Fruit fly (Drosophila melanogaster) whole organism, prepupa: ENCODE results near the gene phu.

Experiments used
- CG10669 ChIP-seq: fragments of 200-800 bp; sonication (Bioruptor generic); optimal IDR thresholded peaks from 3 replicates; lab custom pipeline; 2018; ENCODE audit warnings: missing biosample characterization, mild to moderate bottlenecking, missing genetic modification characterization, moderate library complexity
- CG11294 ChIP-seq: fragments of 200-800 bp; sonication (Bioruptor generic); IDR thresholded peaks from 2 replicates; pipeline ENCODE4 v1.3.6; 2022; ENCODE audit warnings: missing biosample characterization, missing genetic modification characterization
- CG15336 ChIP-seq: fragments of 200-800 bp; sonication (Bioruptor generic); IDR thresholded peaks from 2 replicates; pipeline ENCODE4 v1.3.6; 2022; ENCODE audit warnings: missing biosample characterization, missing genetic modification characterization
- CG1621 ChIP-seq: fragments of 200-800 bp; sonication (Bioruptor generic); optimal IDR thresholded peaks from 3 replicates; lab custom pipeline; 2018; ENCODE audit warnings: missing biosample characterization, mild to moderate bottlenecking, missing genetic modification characterization
- CG16779 ChIP-seq: fragments of 200-800 bp; sonication (Bioruptor generic); optimal IDR thresholded peaks from 3 replicates; lab custom pipeline; 2017; ENCODE audit warnings: missing biosample characterization, mild to moderate bottlenecking, missing genetic modification characterization
- CG31627 ChIP-seq: fragments of 200-800 bp; sonication (Bioruptor generic); optimal IDR thresholded peaks from 3 replicates; lab custom pipeline; 2016; ENCODE audit warnings: missing biosample characterization, missing genetic modification characterization
- CG32006 ChIP-seq: fragments of 200-800 bp; sonication (Bioruptor generic); optimal IDR thresholded peaks from 3 replicates; lab custom pipeline; 2017; ENCODE audit warnings: missing biosample characterization, mild to moderate bottlenecking, missing genetic modification characterization
- CG3919 ChIP-seq: fragments of 200-800 bp; sonication (Bioruptor generic); optimal IDR thresholded peaks from 3 replicates; lab custom pipeline; 2016; ENCODE audit warnings: missing biosample characterization, missing genetic modification characterization
- CG4318 ChIP-seq: fragments of 200-800 bp; sonication (Bioruptor generic); optimal IDR thresholded peaks from 3 replicates; lab custom pipeline; 2017; ENCODE audit warnings: missing biosample characterization, mild to moderate bottlenecking, missing genetic modification characterization
- CG6163 ChIP-seq: fragments of 200-800 bp; sonication (Bioruptor generic); IDR thresholded peaks from 3 replicates; pipeline ENCODE4 v1.3.6; 2022; ENCODE audit warnings: missing biosample characterization, missing genetic modification characterization
- CG6276 ChIP-seq: fragments of 200-800 bp; sonication (Bioruptor generic); optimal IDR thresholded peaks from 2 replicates; lab custom pipeline; 2017; ENCODE audit warnings: missing biosample characterization, mild to moderate bottlenecking, missing genetic modification characterization
- CG6792 ChIP-seq: fragments of 200-800 bp; sonication (Bioruptor generic); optimal IDR thresholded peaks from 3 replicates; lab custom pipeline; 2016; ENCODE audit warnings: missing biosample characterization, missing genetic modification characterization
- CG6808 ChIP-seq: fragments of 200-800 bp; sonication (Bioruptor generic); optimal IDR thresholded peaks from 3 replicates; lab custom pipeline; 2017; ENCODE audit warnings: missing biosample characterization, missing genetic modification characterization, mild to moderate bottlenecking, moderate library complexity, missing genetic modification reagents
- CG6854 ChIP-seq: fragments of 200-800 bp; sonication (Bioruptor generic); optimal IDR thresholded peaks from 2 replicates; lab custom pipeline; 2017; ENCODE audit warnings: missing biosample characterization, mild to moderate bottlenecking, missing genetic modification characterization
- CG7368 ChIP-seq: fragments of 200-800 bp; sonication (Bioruptor generic); optimal IDR thresholded peaks from 3 replicates; lab custom pipeline; 2016; ENCODE audit warnings: missing biosample characterization, missing genetic modification characterization
- CG8119 ChIP-seq: fragments of 200-800 bp; sonication (Bioruptor generic); IDR thresholded peaks from 3 replicates; pipeline ENCODE4 v1.3.6; 2022; ENCODE audit warnings: missing biosample characterization, missing genetic modification characterization
- CG9139 ChIP-seq: fragments of 200-800 bp; sonication (Bioruptor generic); optimal IDR thresholded peaks from 3 replicates; lab custom pipeline; 2017; ENCODE audit warnings: missing biosample characterization, mild to moderate bottlenecking, missing genetic modification characterization
- Eip75B ChIP-seq: fragments of 200-800 bp; sonication (Bioruptor generic); optimal IDR thresholded peaks from 3 replicates; lab custom pipeline; 2016; ENCODE audit warnings: missing biosample characterization, missing genetic modification characterization
- Eip78C ChIP-seq: fragments of 200-800 bp; sonication (Bioruptor generic); peaks from one replicate; lab custom pipeline; 2016; ENCODE audit warnings: missing biosample characterization, missing genetic modification characterization
- Eip93F ChIP-seq: fragments of 200-800 bp; sonication (Bioruptor generic); optimal IDR thresholded peaks from 2 replicates; lab custom pipeline; 2016; ENCODE audit warnings: missing biosample characterization, mild to moderate bottlenecking, missing genetic modification characterization
- Ets96B ChIP-seq: fragments of 200-800 bp; optimal IDR thresholded peaks from 2 replicates; lab custom pipeline; 2019; ENCODE audit warnings: missing biosample characterization, mild to moderate bottlenecking, missing genetic modification characterization, moderate library complexity
- Hr38 ChIP-seq: sonication (Bioruptor generic); optimal IDR thresholded peaks from 2 replicates; lab custom pipeline; 2016; ENCODE audit warnings: missing biosample characterization, missing genetic modification characterization
- Hr39 ChIP-seq: fragments of 200-800 bp; sonication (Bioruptor generic); optimal IDR thresholded peaks from 2 replicates; lab custom pipeline; 2016; ENCODE audit warnings: missing biosample characterization, missing genetic modification characterization
- Lpt ChIP-seq: fragments of 200-800 bp; sonication (Bioruptor generic); optimal IDR thresholded peaks from 3 replicates; lab custom pipeline; 2016; ENCODE audit warnings: missing biosample characterization, missing genetic modification characterization
- Sox102F ChIP-seq: fragments of 200-800 bp; sonication (Bioruptor generic); optimal IDR thresholded peaks from 2 replicates; lab custom pipeline; 2016; ENCODE audit warnings: missing biosample characterization, mild to moderate bottlenecking, missing genetic modification characterization
- Sox15 ChIP-seq: fragments of 200-800 bp; sonication (Bioruptor generic); optimal IDR thresholded peaks from 3 replicates; lab custom pipeline; 2016; ENCODE audit warnings: missing biosample characterization, missing genetic modification characterization
- acj6 ChIP-seq: fragments of 200-800 bp; sonication (Bioruptor generic); optimal IDR thresholded peaks from 3 replicates; lab custom pipeline; 2016; ENCODE audit warnings: missing biosample characterization, missing genetic modification characterization
- dsx ChIP-seq: fragments of 200-800 bp; optimal IDR thresholded peaks from 3 replicates; lab custom pipeline; 2019; ENCODE audit warnings: missing biosample characterization, mild to moderate bottlenecking, missing genetic modification characterization, moderate library complexity; ENCODE audit not compliant: poor library complexity, severe bottlenecking
- eg ChIP-seq: fragments of 200-800 bp; sonication (Bioruptor generic); IDR thresholded peaks from 3 replicates; pipeline ENCODE4 v1.3.6; 2022; ENCODE audit warnings: missing biosample characterization, missing genetic modification characterization
- esn ChIP-seq: fragments of 200-800 bp; sonication (Bioruptor generic); optimal IDR thresholded peaks from 2 replicates; lab custom pipeline; 2016; ENCODE audit warnings: missing biosample characterization, mild to moderate bottlenecking, missing genetic modification characterization, moderate library complexity
- fd59A ChIP-seq: fragments of 200-800 bp; sonication (Bioruptor generic); optimal IDR thresholded peaks from 2 replicates; lab custom pipeline; 2017; ENCODE audit warnings: missing biosample characterization, mild to moderate bottlenecking, missing genetic modification characterization, missing genetic modification reagents
- fd85E ChIP-seq: fragments of 200-800 bp; sonication (Bioruptor generic); optimal IDR thresholded peaks from 3 replicates; lab custom pipeline; 2016; ENCODE audit warnings: missing biosample characterization, missing genetic modification characterization
- fkh ChIP-seq: fragments of 200-800 bp; sonication (Bioruptor generic); optimal IDR thresholded peaks from 3 replicates; lab custom pipeline; 2017; ENCODE audit warnings: missing biosample characterization, mild to moderate bottlenecking, missing genetic modification characterization, moderate library complexity
- net ChIP-seq: fragments of 200-800 bp; sonication (Bioruptor generic); optimal IDR thresholded peaks from 3 replicates; lab custom pipeline; 2016; ENCODE audit warnings: missing biosample characterization, missing genetic modification characterization
- pdm3 ChIP-seq: fragments of 200-800 bp; sonication (Bioruptor generic); optimal IDR thresholded peaks from 3 replicates; lab custom pipeline; 2016; ENCODE audit warnings: missing biosample characterization, missing genetic modification characterization
- spab ChIP-seq: fragments of 200-800 bp; sonication (Bioruptor generic); optimal IDR thresholded peaks from 2 replicates; lab custom pipeline; 2017; ENCODE audit warnings: missing biosample characterization, mild to moderate bottlenecking, missing genetic modification characterization, missing genetic modification reagents
- ss ChIP-seq, 2 experiments: fragments of 200-800 bp; sonication (Bioruptor generic); optimal IDR thresholded peaks; 2 replicates in 1 of 2; 3 replicates in 1 of 2; lab custom pipeline; 2017 to 2018; ENCODE audit warnings: mild to moderate bottlenecking in 2 of 2, missing biosample characterization in 2 of 2, missing genetic modification characterization in 2 of 2, moderate library complexity in 1 of 2
- svp ChIP-seq: fragments of 200-800 bp; sonication (Bioruptor generic); peaks from one replicate; lab custom pipeline; 2016; ENCODE audit warnings: missing biosample characterization, missing genetic modification characterization
- topi ChIP-seq: fragments of 200-800 bp; sonication (Bioruptor generic); optimal IDR thresholded peaks from 3 replicates; lab custom pipeline; 2016; ENCODE audit warnings: missing biosample characterization, missing genetic modification characterization

phu gene

DNA sequence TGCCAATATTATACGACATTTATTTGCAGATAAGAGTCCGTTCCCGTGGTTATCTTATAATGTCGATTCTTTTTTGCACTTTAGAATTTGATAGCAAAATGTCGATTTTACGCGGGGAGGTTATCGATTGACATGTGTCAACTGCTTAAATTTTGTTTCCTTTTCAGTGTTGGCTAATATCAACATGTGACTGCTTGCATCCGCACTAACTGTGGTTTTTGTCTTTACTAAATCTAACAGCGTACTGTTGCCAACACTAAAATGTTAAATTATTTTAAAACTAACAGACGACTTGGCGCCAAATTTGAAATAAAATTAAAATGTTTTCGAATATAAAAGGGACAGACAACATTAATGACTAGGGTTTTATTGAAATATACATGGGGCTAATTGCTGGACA lies 2.1 kb downstream of the phu start (continued):
- no peak for TF ChIP-seq CG6808 (GFP tag; lab: Kevin White, UChicago)
- no peak for TF ChIP-seq CG6854
- TF ChIP-seq Ets96B: no peak
- 0 out of 2 replicates have a peak, but pooled peaks have one; percentile 9 for TF ChIP-seq CG11294 (GFP tag; lab: Robert Waterston, UW)
- peak; percentile 15 for TF ChIP-seq CG6792
- TF ChIP-seq CG6163 (GFP tag; lab: Robert Waterston, UW): no peak
- TF ChIP-seq CG1621: no peak
- TF ChIP-seq CG15336: no peak
- TF ChIP-seq CG6276 (GFP tag; lab: Kevin White, UChicago): no peak
- no peak for TF ChIP-seq CG9139 (GFP tag; lab: Kevin White, UChicago)
- TF ChIP-seq topi: peak; percentile 53
- TF ChIP-seq fkh (GFP tag; lab: Kevin White, UChicago): no peak
- no peak for TF ChIP-seq CG3919 (GFP tag; lab: Kevin White, UChicago)
- TF ChIP-seq Hr38 (GFP tag; lab: Kevin White, UChicago): no peak
- no peak for TF ChIP-seq CG8119
- TF ChIP-seq CG16779 (tag; lab: Kevin White, UChicago): no peak
- peak; percentile 71 for TF ChIP-seq svp
- TF ChIP-seq, all 60 proteins: peak for 24

DNA sequence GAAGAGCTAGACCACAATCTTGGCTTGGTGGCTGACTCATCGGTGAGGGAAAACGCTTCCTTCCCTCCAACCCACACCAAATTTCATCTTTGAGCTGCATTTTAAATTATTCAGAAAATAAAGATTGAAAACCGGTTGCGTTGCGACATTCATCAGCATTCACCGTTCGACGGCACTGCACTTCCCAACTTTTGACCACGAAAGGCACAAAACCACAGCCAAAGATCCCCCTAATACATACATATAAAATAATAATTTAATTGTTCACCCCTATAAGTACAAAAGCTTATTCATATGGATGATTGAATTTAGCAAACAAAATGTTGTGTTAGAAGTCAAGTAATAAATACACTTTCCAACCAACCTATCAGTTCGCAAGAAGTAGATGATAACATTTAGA lies 4.6 kb downstream of the phu start:
- TF ChIP-seq CG10669 (GFP tag; lab: Kevin White, UChicago) (no peak), Hr39 (GFP tag; lab: Kevin White, UChicago) (no peak), svp (peak; percentile 65), CG9139 (GFP tag; lab: Kevin White, UChicago) (no peak), pdm3 (GFP tag; lab: Kevin White, UChicago) (no peak), Sox102F (GFP tag; lab: Kevin White, UChicago) (no peak), CG6808 (GFP tag; lab: Kevin White, UChicago) (no peak), Eip93F (GFP tag; lab: Kevin White, UChicago) (no peak), CG7368 (GFP tag; lab: Kevin White, UChicago) (no peak)

DNA sequence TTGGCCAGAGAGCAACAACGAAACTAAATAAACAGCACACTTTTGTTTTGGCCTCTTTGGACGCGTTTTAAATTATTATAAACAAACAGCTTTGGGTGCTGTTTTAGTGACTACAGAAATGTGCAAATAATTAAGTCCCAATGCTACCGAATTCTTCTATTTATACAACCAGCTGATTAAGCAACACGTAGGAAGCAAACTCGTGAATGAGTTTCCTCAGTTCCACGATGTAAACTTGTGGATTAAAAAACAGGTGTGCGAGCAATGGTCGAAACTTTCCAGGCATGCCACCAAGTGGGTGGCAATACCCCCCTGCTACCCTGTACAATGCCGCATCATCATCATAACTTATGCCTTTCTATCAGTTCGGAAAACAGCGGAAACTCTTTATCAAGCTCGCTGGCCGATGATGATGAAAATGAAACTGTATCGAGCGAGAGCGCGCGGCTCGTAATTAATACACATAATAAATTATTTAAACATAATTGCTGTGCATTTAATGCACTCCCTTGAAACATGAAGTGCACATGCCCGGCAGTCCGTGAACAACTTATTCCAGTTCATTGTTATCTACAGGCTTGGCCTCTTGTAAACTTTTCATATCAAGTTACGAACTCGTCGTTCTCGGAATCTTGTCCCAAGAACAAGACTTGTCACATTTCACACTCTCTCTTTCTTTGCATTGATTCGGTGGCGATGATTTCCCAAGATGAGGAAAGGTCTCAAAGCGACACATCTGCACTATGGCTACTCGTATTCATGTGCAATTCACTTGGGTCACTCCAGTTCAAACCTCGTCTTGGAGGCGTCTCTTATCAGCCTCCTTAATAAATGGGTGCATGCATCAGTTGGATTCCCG lies 5.8 kb downstream of the phu start:
- TF ChIP-seq Eip75B (GFP tag; lab: Kevin White, UChicago): peak; percentile 7
- peak; percentile 56 for TF ChIP-seq Eip78C (GFP tag; lab: Kevin White, UChicago)
- 0 out of 3 replicates have a peak, but pooled peaks have one; percentile 19 for TF ChIP-seq eg (GFP tag; lab: Robert Waterston, UW)
- 0 out of 3 replicates have a peak, but pooled peaks have one; percentile 27 for TF ChIP-seq CG6163 (GFP tag; lab: Robert Waterston, UW)
- no peak for TF ChIP-seq CG31627 (GFP tag; lab: Kevin White, UChicago)
- TF ChIP-seq svp: peak; percentile 94

DNA sequence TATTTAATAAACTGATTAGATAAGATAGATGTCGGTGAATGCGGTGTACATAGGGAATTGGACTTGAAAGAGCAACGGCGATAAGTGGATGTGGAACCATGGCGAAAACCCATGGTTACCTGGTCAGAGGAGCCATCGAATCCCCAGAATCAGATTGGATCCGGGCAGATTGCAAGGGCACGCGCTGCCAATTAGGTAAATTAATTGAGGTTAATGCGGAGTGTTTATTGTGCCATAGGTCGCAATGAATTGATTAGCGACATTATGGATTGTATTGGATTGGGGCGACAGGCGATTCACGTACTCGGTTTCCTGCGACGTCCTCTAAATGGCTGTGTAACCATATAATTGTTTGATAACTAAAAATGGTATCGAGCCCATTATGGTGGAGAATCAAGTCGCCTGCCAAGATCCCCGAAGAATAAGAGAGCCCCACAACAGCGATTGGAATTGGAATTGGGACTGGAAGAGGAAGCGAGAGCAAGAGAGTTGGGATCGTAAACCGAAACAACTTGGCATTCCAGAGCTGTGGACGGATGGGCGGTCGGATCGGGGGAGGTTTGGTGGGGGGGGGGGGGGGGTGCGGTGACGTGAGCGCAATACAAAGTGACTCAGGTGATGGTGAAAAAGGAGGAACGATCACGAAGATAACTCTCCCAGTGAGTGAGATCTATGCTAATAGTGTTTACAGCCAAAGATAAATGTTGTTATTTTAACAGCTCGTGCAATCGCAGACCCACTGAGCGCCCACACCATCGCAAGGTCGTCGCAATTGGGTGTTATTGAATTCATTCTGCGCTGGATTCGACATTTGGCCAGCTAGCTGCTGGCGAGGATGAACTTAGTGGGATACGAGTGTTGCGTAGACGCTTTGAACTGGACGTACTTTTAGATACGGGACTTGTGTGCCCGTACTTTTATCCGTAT lies 7.2 kb downstream of the phu start:
- TF ChIP-seq CG4318 (GFP tag; lab: Kevin White, UChicago) (no peak), fkh (GFP tag; lab: Kevin White, UChicago) (peak; percentile 43), svp (peak; percentile 82), Sox15 (no peak), ss (GFP tag; optimal IDR thresholded peaks at IDR 0.05; lab: Kevin White, UChicago) (peak in 1 of 2 experiments; percentile 16), CG32006 (no peak), eg (GFP tag; lab: Robert Waterston, UW) (no peak), topi (no peak), esn (GFP tag; lab: Kevin White, UChicago) (no peak), Lpt (GFP tag; lab: Kevin White, UChicago) (no peak), acj6 (GFP tag; lab: Kevin White, UChicago) (no peak), CG7368 (GFP tag; lab: Kevin White, UChicago) (no peak), dsx (GFP tag; lab: Kevin White, UChicago) (peak; percentile 68), CG9139 (GFP tag; lab: Kevin White, UChicago) (no peak), Eip78C (GFP tag; lab: Kevin White, UChicago) (peak; percentile 52), net (GFP tag; lab: Kevin White, UChicago) (no peak), CG10669 (GFP tag; lab: Kevin White, UChicago) (no peak), Eip75B (GFP tag; lab: Kevin White, UChicago) (no peak), fd85E (GFP tag; lab: Kevin White, UChicago) (no peak), spab (GFP tag; lab: Kevin White, UChicago) (no peak), fd59A (no peak)
